Worm (Caenorhabditis elegans) whole organism, L1 larva: Measurements from ENCODE around the gene ehs-1.

Experiments
- C16A3.4 ChIP-seq: fragments of 150-350 bp; optimal IDR thresholded peaks from 2 replicates; lab custom pipeline; 2014; ENCODE audit warnings: missing biosample characterization, missing genetic modification characterization
- F16B12.6 ChIP-seq: fragments of 150-350 bp; optimal IDR thresholded peaks from 2 replicates; lab custom pipeline; 2014; ENCODE audit warnings: missing biosample characterization, missing genetic modification characterization
- Y116A8C.19 ChIP-seq: sonication (generic microtip); optimal IDR thresholded peaks from 2 replicates; lab custom pipeline; 2016; ENCODE audit warnings: missing compliant biosample characterization, missing genetic modification characterization, borderline replicate concordance
- alr-1 ChIP-seq: fragments of 200-800 bp; sonication (Bioruptor generic); optimal IDR thresholded peaks from 2 replicates; lab custom pipeline; 2018; ENCODE audit warnings: borderline replicate concordance, mild to moderate bottlenecking, missing genetic modification characterization, missing compliant biosample characterization
- blmp-1 ChIP-seq: fragments of 150-350 bp; optimal IDR thresholded peaks from 2 replicates; lab custom pipeline; 2014; ENCODE audit warnings: missing biosample characterization, missing genetic modification characterization
- ceh-63 ChIP-seq: fragments of 200-800 bp; sonication (Bioruptor generic); optimal IDR thresholded peaks from 2 replicates; lab custom pipeline; 2018; ENCODE audit warnings: mild to moderate bottlenecking, missing genetic modification characterization, missing compliant biosample characterization
- ceh-8 ChIP-seq: fragments of 200-800 bp; sonication (Bioruptor generic); optimal IDR thresholded peaks from 2 replicates; lab custom pipeline; 2018; ENCODE audit warnings: mild to moderate bottlenecking, missing genetic modification characterization, moderate library complexity, missing compliant biosample characterization
- ces-1 ChIP-seq: fragments of 150-350 bp; optimal IDR thresholded peaks from 2 replicates; lab custom pipeline; 2014; ENCODE audit warnings: missing biosample characterization, missing genetic modification reagents, missing genetic modification characterization
- dpl-1 ChIP-seq, 3 experiments: fragments of 150-350 bp in 2 of 3; sonication (generic microtip) in 1 of 3; optimal IDR thresholded peaks; 2 replicates each; lab custom pipeline; 2014 to 2017; ENCODE audit warnings: missing biosample characterization in 3 of 3, missing genetic modification characterization in 3 of 3, missing genetic modification reagents in 3 of 3
- dsc-1 ChIP-seq: sonication (generic microtip); optimal IDR thresholded peaks from 2 replicates; lab custom pipeline; 2016; ENCODE audit warnings: mild to moderate bottlenecking, missing genetic modification characterization, missing compliant biosample characterization
- efl-1 ChIP-seq, 4 experiments: fragments of 150-350 bp; optimal IDR thresholded peaks in 3 of 4; peaks in 1 of 4; 1 replicate in 1 of 4; 2 replicates in 3 of 4; lab custom pipeline; 2014; ENCODE audit warnings: missing biosample characterization in 2 of 4, missing genetic modification characterization in 2 of 4, missing genetic modification reagents in 2 of 4
- egl-27 ChIP-seq, 2 experiments: fragments of 150-350 bp in 1 of 2; sonication (generic microtip); optimal IDR thresholded peaks; 3 replicates each; lab custom pipeline; 2017 to 2018; ENCODE audit warnings: missing biosample characterization in 2 of 2, missing genetic modification characterization in 2 of 2, missing genetic modification reagents in 2 of 2
- elt-2 ChIP-seq: sonication (generic microtip); optimal IDR thresholded peaks from 2 replicates; lab custom pipeline; 2016; ENCODE audit warnings: missing genetic modification characterization, mild to moderate bottlenecking, inconsistent platforms, missing compliant biosample characterization, missing genetic modification reagents
- ets-5 ChIP-seq: fragments of 200-800 bp; sonication (Bioruptor generic); IDR thresholded peaks from 2 replicates; pipeline ENCODE4 v1.3.6; 2022; ENCODE audit warnings: missing genetic modification characterization, missing compliant biosample characterization
- fkh-10 ChIP-seq: sonication (generic microtip); optimal IDR thresholded peaks from 2 replicates; lab custom pipeline; 2017; ENCODE audit warnings: missing biosample characterization, missing genetic modification reagents, missing genetic modification characterization
- fkh-4 ChIP-seq: sonication (generic microtip); optimal IDR thresholded peaks from 2 replicates; lab custom pipeline; 2016; ENCODE audit warnings: missing compliant biosample characterization, missing genetic modification characterization, borderline replicate concordance
- grh-1 ChIP-seq: fragments of 200-800 bp; sonication (Bioruptor generic); IDR thresholded peaks from 2 replicates; pipeline ENCODE4 v1.3.6; 2022; ENCODE audit warnings: missing genetic modification reagents, missing genetic modification characterization, missing compliant biosample characterization
- hlh-17 ChIP-seq: fragments of 200-800 bp; sonication (Bioruptor generic); optimal IDR thresholded peaks from 2 replicates; lab custom pipeline; 2018; ENCODE audit warnings: missing genetic modification characterization, mild to moderate bottlenecking, missing compliant biosample characterization, moderate library complexity, borderline replicate concordance
- hlh-4 ChIP-seq: sonication (generic microtip); optimal IDR thresholded peaks from 2 replicates; lab custom pipeline; 2016; ENCODE audit warnings: mild to moderate bottlenecking, missing genetic modification characterization, missing compliant biosample characterization
- hpl-2 ChIP-seq: fragments of 150-350 bp; optimal IDR thresholded peaks from 2 replicates; lab custom pipeline; 2014; ENCODE audit warnings: missing biosample characterization, missing genetic modification reagents, missing genetic modification characterization
- irx-1 ChIP-seq: sonication (generic microtip); optimal IDR thresholded peaks from 2 replicates; lab custom pipeline; 2016; ENCODE audit warnings: missing genetic modification characterization, missing compliant biosample characterization
- isw-1 ChIP-seq: fragments of 200-800 bp; sonication (Bioruptor generic); IDR thresholded peaks from 2 replicates; pipeline ENCODE4 v1.3.6; 2022; ENCODE audit warnings: missing genetic modification characterization, missing compliant biosample characterization
- lin-15B ChIP-seq: fragments of 150-350 bp; sonication (generic microtip); optimal IDR thresholded peaks from 3 replicates; lab custom pipeline; 2014; ENCODE audit warnings: missing biosample characterization, missing genetic modification characterization
- lin-39 ChIP-seq: fragments of 150-350 bp; optimal IDR thresholded peaks from 2 replicates; lab custom pipeline; 2014; ENCODE audit warnings: missing biosample characterization, missing genetic modification reagents, missing genetic modification characterization
- lir-3 ChIP-seq: sonication (generic microtip); optimal IDR thresholded peaks from 2 replicates; lab custom pipeline; 2016; ENCODE audit warnings: mild to moderate bottlenecking, missing genetic modification characterization, moderate library complexity, missing compliant biosample characterization; ENCODE audit not compliant: poor library complexity
- lsy-2 ChIP-seq, 2 experiments: fragments of 150-350 bp; optimal IDR thresholded peaks; 2 replicates each; lab custom pipeline; 2014; ENCODE audit warnings: missing biosample characterization in 2 of 2, missing genetic modification characterization in 2 of 2
- mab-9 ChIP-seq: fragments of 200-800 bp; sonication (Bioruptor generic); IDR thresholded peaks from 2 replicates; pipeline ENCODE4 v1.3.6; 2022; ENCODE audit warnings: missing genetic modification reagents, missing genetic modification characterization, missing compliant biosample characterization
- mef-2 ChIP-seq: fragments of 150-350 bp; optimal IDR thresholded peaks from 2 replicates; lab custom pipeline; 2014; ENCODE audit warnings: missing biosample characterization, missing genetic modification characterization
- nhr-12 ChIP-seq: sonication (generic microtip); optimal IDR thresholded peaks from 2 replicates; lab custom pipeline; 2017; ENCODE audit warnings: missing biosample characterization, missing genetic modification characterization
- nhr-19 ChIP-seq: fragments of 200-800 bp; sonication (Bioruptor generic); conservative IDR thresholded peaks from 2 replicates; pipeline ENCODE4 v1.3.6; 2022; ENCODE audit warnings: missing genetic modification characterization, missing compliant biosample characterization
- nhr-20 ChIP-seq: sonication (generic microtip); optimal IDR thresholded peaks from 2 replicates; lab custom pipeline; 2016; ENCODE audit warnings: mild to moderate bottlenecking, missing genetic modification characterization, missing compliant biosample characterization
- nhr-237 ChIP-seq: fragments of 150-350 bp; optimal IDR thresholded peaks from 2 replicates; lab custom pipeline; 2014; ENCODE audit warnings: missing biosample characterization, missing genetic modification characterization
- nhr-28 ChIP-seq: fragments of 150-350 bp; optimal IDR thresholded peaks from 2 replicates; lab custom pipeline; 2014; ENCODE audit warnings: missing biosample characterization, missing genetic modification characterization
- nhr-47 ChIP-seq: sonication (generic microtip); optimal IDR thresholded peaks from 2 replicates; lab custom pipeline; 2016; ENCODE audit warnings: mild to moderate bottlenecking, missing genetic modification characterization, moderate library complexity, missing compliant biosample characterization
- nhr-76 ChIP-seq: sonication (generic microtip); optimal IDR thresholded peaks from 2 replicates; lab custom pipeline; 2017; ENCODE audit warnings: missing biosample characterization, missing genetic modification characterization
- nhr-90 ChIP-seq: sonication (generic microtip); optimal IDR thresholded peaks from 2 replicates; lab custom pipeline; 2016; ENCODE audit warnings: mild to moderate bottlenecking, missing genetic modification characterization, missing compliant biosample characterization; ENCODE audit not compliant: poor library complexity
- pag-3 ChIP-seq: sonication (generic microtip); optimal IDR thresholded peaks from 2 replicates; lab custom pipeline; 2017; ENCODE audit warnings: missing genetic modification characterization, mild to moderate bottlenecking, missing compliant biosample characterization, antibody characterized with exemption, borderline replicate concordance; ENCODE audit not compliant: insufficient read depth
- pqm-1 ChIP-seq: sonication (generic microtip); optimal IDR thresholded peaks from 3 replicates; lab custom pipeline; 2017; ENCODE audit warnings: missing biosample characterization, missing genetic modification characterization
- rnt-1 ChIP-seq: sonication (generic microtip); optimal IDR thresholded peaks from 2 replicates; lab custom pipeline; 2016; ENCODE audit warnings: mild to moderate bottlenecking, missing genetic modification characterization, moderate library complexity, missing compliant biosample characterization
- sup-37 ChIP-seq: fragments of 200-800 bp; sonication (Bioruptor generic); optimal IDR thresholded peaks from 2 replicates; lab custom pipeline; 2018; ENCODE audit warnings: mild to moderate bottlenecking, missing genetic modification characterization, missing compliant biosample characterization
- tbx-2 ChIP-seq: sonication (generic microtip); optimal IDR thresholded peaks from 2 replicates; lab custom pipeline; 2016; ENCODE audit warnings: missing genetic modification characterization, missing compliant biosample characterization
- tlp-1 ChIP-seq: fragments of 150-350 bp; optimal IDR thresholded peaks from 2 replicates; lab custom pipeline; 2014; ENCODE audit warnings: missing biosample characterization, missing genetic modification characterization
- unc-130 ChIP-seq: fragments of 150-350 bp; optimal IDR thresholded peaks from 2 replicates; lab custom pipeline; 2017; ENCODE audit warnings: missing biosample characterization, missing genetic modification characterization, inconsistent platforms
- unc-30 ChIP-seq: sonication (generic microtip); optimal IDR thresholded peaks from 2 replicates; lab custom pipeline; 2017; ENCODE audit warnings: missing biosample characterization, missing genetic modification characterization
- vab-15 ChIP-seq: sonication (generic microtip); optimal IDR thresholded peaks from 2 replicates; lab custom pipeline; 2017; ENCODE audit warnings: missing genotype, mild to moderate bottlenecking, missing genetic modification characterization, missing compliant biosample characterization
- xbp-1 ChIP-seq: sonication (generic microtip); optimal IDR thresholded peaks from 2 replicates; lab custom pipeline; 2016; ENCODE audit warnings: missing genetic modification characterization, missing compliant biosample characterization
- ztf-11 ChIP-seq, 2 experiments: sonication (generic microtip); optimal IDR thresholded peaks; 2 replicates each; lab custom pipeline; 2016 to 2017; ENCODE audit warnings: missing genetic modification characterization in 2 of 2, missing biosample characterization in 1 of 2, missing compliant biosample characterization in 1 of 2

Gene ehs-1

ce11 chrII:5836153-5836719, 15.7 kb downstream of the ehs-1 start, which contains the start of gene fzo-1 (continued):
- peak; percentile 52 for TF ChIP-seq isw-1 (GFP tag; lab: Robert Waterston, UW)
- peak in 1 of 2 experiments; percentile 66 for TF ChIP-seq lsy-2 (tag; optimal IDR thresholded peaks at IDR 0.05; lab: Kevin White, UChicago)
- TF ChIP-seq xbp-1 (tag; lab: Kevin White, UChicago), result peak; percentile 54
- no peak for TF ChIP-seq alr-1
- peak; percentile 69 for TF ChIP-seq nhr-47
- TF ChIP-seq pqm-1 (tag; lab: Kevin White, UChicago), result no peak
- no peak for TF ChIP-seq pag-3 (tag; lab: Kevin White, UChicago)
- no peak for TF ChIP-seq hpl-2 (GFP tag; lab: Kevin White, UChicago)
- no peak for TF ChIP-seq sup-37 (GFP tag; lab: Kevin White, UChicago)
- no peak for TF ChIP-seq rnt-1 (tag; lab: Kevin White, UChicago)
- TF ChIP-seq dsc-1 (tag; lab: Kevin White, UChicago), result peak; percentile 52
- no peak for TF ChIP-seq grh-1 (GFP tag; lab: Robert Waterston, UW)
- TF ChIP-seq ceh-8, result no peak
- peak; percentile 7 for TF ChIP-seq F16B12.6 (tag; lab: Kevin White, UChicago)
- no peak for TF ChIP-seq mab-9 (GFP tag; lab: Robert Waterston, UW)
- peak; percentile 20 for TF ChIP-seq irx-1 (tag; lab: Kevin White, UChicago)
- TF ChIP-seq nhr-20 (tag; lab: Kevin White, UChicago), result peak; percentile 59
- no peak for TF ChIP-seq vab-15 (tag; lab: Kevin White, UChicago)
- TF ChIP-seq tlp-1 (tag; lab: Kevin White, UChicago), result no peak
- peak; percentile 39 for TF ChIP-seq fkh-4
- no peak for TF ChIP-seq nhr-237 (tag; lab: Kevin White, UChicago)
- TF ChIP-seq fkh-10 (GFP tag; lab: Kevin White, UChicago), result no peak
- no peak for TF ChIP-seq nhr-28 (tag; lab: Kevin White, UChicago)
- peak; percentile 42 to 50 for TF ChIP-seq efl-1 (optimal IDR thresholded peaks at IDR 0.05; lab: Kevin White, UChicago)
- TF ChIP-seq efl-1 (GFP tag; optimal IDR thresholded peaks at IDR 0.05 in 1 of 2; lab: Kevin White, UChicago), result peak; percentile 22 to 36
- TF ChIP-seq nhr-19 (GFP tag; lab: Robert Waterston, UW), result 0 out of 2 replicates have a peak, but pooled peaks have one; percentile 16
- no peak for TF ChIP-seq hlh-4 (tag; lab: Kevin White, UChicago)
- TF ChIP-seq ets-5 (GFP tag; lab: Robert Waterston, UW), result no peak
- TF ChIP-seq egl-27 (tag; optimal IDR thresholded peaks at IDR 0.05; lab: Kevin White, UChicago), result no peak
- TF ChIP-seq hlh-17 (GFP tag; lab: Kevin White, UChicago), result no peak
- TF ChIP-seq blmp-1, result peak; percentile 46
- TF ChIP-seq elt-2, result peak; percentile 37
- no peak for TF ChIP-seq unc-30
- TF ChIP-seq mef-2 (tag; lab: Kevin White, UChicago), result no peak
- TF ChIP-seq C16A3.4, result peak; percentile 45
- TF ChIP-seq ces-1 (GFP tag; lab: Kevin White, UChicago), result no peak
- peak; percentile 77 for TF ChIP-seq lir-3 (tag; lab: Kevin White, UChicago)
- TF ChIP-seq nhr-90 (tag; lab: Kevin White, UChicago), result peak; percentile 75
- no peak for TF ChIP-seq unc-130 (tag; lab: Kevin White, UChicago)
- no peak for TF ChIP-seq nhr-76 (tag; lab: Kevin White, UChicago)

- TF ChIP-seq lin-15B (tag; lab: Kevin White, UChicago) (no peak), xbp-1 (tag; lab: Kevin White, UChicago) (no peak), ceh-63 (GFP tag; lab: Kevin White, UChicago) (no peak), tbx-2 (no peak), nhr-90 (tag; lab: Kevin White, UChicago) (no peak), ceh-8 (no peak), Y116A8C.19 (tag; lab: Kevin White, UChicago) (no peak), ztf-11 (tag; optimal IDR thresholded peaks at IDR 0.05; lab: Kevin White, UChicago) (no peak), lin-39 (no peak), nhr-12 (tag; lab: Kevin White, UChicago) (no peak), hlh-17 (GFP tag; lab: Kevin White, UChicago) (no peak), lir-3 (tag; lab: Kevin White, UChicago) (no peak), dpl-1 (GFP tag; optimal IDR thresholded peaks at IDR 0.05; lab: Kevin White, UChicago) (no peak)
These were observed 17.9 kb downstream of the ehs-1 start, which contains the start of gene ZK1248.15 for ce11 chrII:5838453-5838852. Gene ZK1248.15, minus strand, starts transcription at chrII:5838553.
